Worm (Caenorhabditis elegans) whole organism, late embryonic: ENCODE data around the gene W05H7.1.

ENCODE experiments used
- C08G9.2 ChIP-seq: sonication (generic microtip); optimal IDR thresholded peaks from 2 replicates; lab custom pipeline; 2016; ENCODE audit warnings: mild to moderate bottlenecking, missing genetic modification characterization, moderate library complexity, missing compliant biosample characterization
- C38D4.7 ChIP-seq: fragments of 200-800 bp; sonication (Bioruptor generic); optimal IDR thresholded peaks from 2 replicates; lab custom pipeline; 2018; ENCODE audit warnings: mild to moderate bottlenecking, missing genetic modification characterization, moderate library complexity, missing compliant biosample characterization
- F13H6.1 ChIP-seq: sonication (generic microtip); optimal IDR thresholded peaks from 2 replicates; lab custom pipeline; 2016; ENCODE audit warnings: missing genetic modification characterization, missing compliant biosample characterization
- K02D7.2 ChIP-seq: sonication (generic microtip); optimal IDR thresholded peaks from 2 replicates; lab custom pipeline; 2017; ENCODE audit warnings: mild to moderate bottlenecking, missing genetic modification characterization, missing compliant biosample characterization
- K09A11.1 ChIP-seq: sonication (generic microtip); optimal IDR thresholded peaks from 2 replicates; lab custom pipeline; 2017; ENCODE audit warnings: antibody characterized with exemption, mild to moderate bottlenecking, missing genetic modification characterization, missing compliant biosample characterization; ENCODE audit not compliant: insufficient read depth
- Y22D7AL.16 ChIP-seq: sonication (generic microtip); optimal IDR thresholded peaks from 2 replicates; lab custom pipeline; 2016; ENCODE audit warnings: missing genetic modification characterization, missing compliant biosample characterization
- ahr-1 ChIP-seq: sonication (generic microtip); optimal IDR thresholded peaks from 2 replicates; lab custom pipeline; 2016; ENCODE audit warnings: missing genetic modification characterization, missing compliant biosample characterization
- ceh-14 ChIP-seq: sonication (generic microtip); optimal IDR thresholded peaks from 2 replicates; lab custom pipeline; 2016; ENCODE audit warnings: missing genotype, missing genetic modification characterization, missing compliant biosample characterization
- ceh-18 ChIP-seq: sonication (generic microtip); optimal IDR thresholded peaks from 2 replicates; lab custom pipeline; 2016; ENCODE audit warnings: missing genetic modification characterization, missing compliant biosample characterization
- ceh-2 ChIP-seq: sonication (generic microtip); optimal IDR thresholded peaks from 2 replicates; lab custom pipeline; 2016; ENCODE audit warnings: missing genotype, missing genetic modification characterization, missing compliant biosample characterization
- ceh-24 ChIP-seq: sonication (generic microtip); optimal IDR thresholded peaks from 2 replicates; lab custom pipeline; 2016; ENCODE audit warnings: mild to moderate bottlenecking, missing genetic modification characterization, missing compliant biosample characterization
- ceh-30 ChIP-seq: fragments of 150-350 bp; optimal IDR thresholded peaks from 2 replicates; lab custom pipeline; 2014; ENCODE audit warnings: missing biosample characterization, missing genetic modification characterization
- ceh-34 ChIP-seq: sonication (generic microtip); optimal IDR thresholded peaks from 2 replicates; lab custom pipeline; 2016; ENCODE audit warnings: mild to moderate bottlenecking, missing genetic modification characterization, missing compliant biosample characterization
- ceh-45 ChIP-seq: fragments of 200-800 bp; sonication (Bioruptor generic); IDR thresholded peaks from 2 replicates; pipeline ENCODE4 v1.3.6; 2022; ENCODE audit warnings: missing genetic modification reagents, missing genetic modification characterization, missing compliant biosample characterization
- ceh-48 ChIP-seq: sonication (generic microtip); optimal IDR thresholded peaks from 2 replicates; lab custom pipeline; 2016; ENCODE audit warnings: missing genetic modification characterization, inconsistent platforms, missing compliant biosample characterization
- ceh-6 ChIP-seq: fragments of 200-800 bp; sonication (Bioruptor generic); optimal IDR thresholded peaks from 2 replicates; lab custom pipeline; 2018; ENCODE audit warnings: mild to moderate bottlenecking, missing genetic modification characterization, missing compliant biosample characterization
- ceh-9 ChIP-seq: sonication (generic microtip); optimal IDR thresholded peaks from 2 replicates; lab custom pipeline; 2016; ENCODE audit warnings: mild to moderate bottlenecking, missing genetic modification characterization, inconsistent platforms, missing compliant biosample characterization
- dmd-4 ChIP-seq: sonication (generic microtip); optimal IDR thresholded peaks from 2 replicates; lab custom pipeline; 2016; ENCODE audit warnings: borderline replicate concordance, missing genetic modification characterization, missing compliant biosample characterization
- fkh-6 ChIP-seq: sonication (generic microtip); optimal IDR thresholded peaks from 2 replicates; lab custom pipeline; 2016; ENCODE audit warnings: missing genetic modification characterization, missing compliant biosample characterization
- gmeb-2 ChIP-seq: sonication (generic microtip); optimal IDR thresholded peaks from 2 replicates; lab custom pipeline; 2016; ENCODE audit warnings: missing genetic modification characterization, inconsistent platforms, missing compliant biosample characterization
- hlh-15 ChIP-seq: sonication (generic microtip); optimal IDR thresholded peaks from 2 replicates; lab custom pipeline; 2016; ENCODE audit warnings: missing genetic modification characterization, missing compliant biosample characterization
- lin-11 ChIP-seq: fragments of 200-800 bp; sonication (Bioruptor generic); optimal IDR thresholded peaks from 2 replicates; lab custom pipeline; 2018; ENCODE audit warnings: mild to moderate bottlenecking, missing genetic modification characterization, missing compliant biosample characterization
- madf-2 ChIP-seq: sonication (generic microtip); optimal IDR thresholded peaks from 2 replicates; lab custom pipeline; 2017; ENCODE audit warnings: missing genetic modification characterization, missing compliant biosample characterization
- mec-3 ChIP-seq: sonication (generic microtip); optimal IDR thresholded peaks from 2 replicates; lab custom pipeline; 2016; ENCODE audit warnings: borderline replicate concordance, missing genetic modification characterization, missing compliant biosample characterization
- nhr-232 ChIP-seq: sonication (generic microtip); optimal IDR thresholded peaks from 2 replicates; lab custom pipeline; 2016; ENCODE audit warnings: missing genetic modification characterization, missing compliant biosample characterization
- odd-2 ChIP-seq: sonication (generic microtip); optimal IDR thresholded peaks from 2 replicates; lab custom pipeline; 2017; ENCODE audit warnings: antibody characterized with exemption, mild to moderate bottlenecking, missing genetic modification characterization, missing compliant biosample characterization
- pag-3 ChIP-seq: sonication (generic microtip); optimal IDR thresholded peaks from 2 replicates; lab custom pipeline; 2016; ENCODE audit warnings: missing compliant biosample characterization, missing genetic modification characterization, borderline replicate concordance
- pat-9 ChIP-seq: fragments of 200-800 bp; sonication (Bioruptor generic); optimal IDR thresholded peaks from 2 replicates; lab custom pipeline; 2018; ENCODE audit warnings: mild to moderate bottlenecking, missing genetic modification characterization, moderate library complexity, missing compliant biosample characterization
- pha-2 ChIP-seq: sonication (generic microtip); optimal IDR thresholded peaks from 2 replicates; lab custom pipeline; 2017; ENCODE audit warnings: mild to moderate bottlenecking, missing genetic modification characterization, missing compliant biosample characterization
- pros-1 ChIP-seq: fragments of 150-350 bp; optimal IDR thresholded peaks from 2 replicates; lab custom pipeline; 2014; ENCODE audit warnings: missing biosample characterization, missing genetic modification reagents, missing genetic modification characterization
- ref-2 ChIP-seq: sonication (generic microtip); optimal IDR thresholded peaks from 2 replicates; lab custom pipeline; 2016; ENCODE audit warnings: missing genetic modification characterization, missing compliant biosample characterization
- rnt-1 ChIP-seq: sonication (generic microtip); optimal IDR thresholded peaks from 2 replicates; lab custom pipeline; 2016; ENCODE audit warnings: missing genetic modification characterization, missing compliant biosample characterization
- sdc-2 ChIP-seq: sonication (generic microtip); optimal IDR thresholded peaks from 2 replicates; lab custom pipeline; 2016; ENCODE audit warnings: missing genotype, missing genetic modification characterization, missing compliant biosample characterization
- sox-4 ChIP-seq: sonication (generic microtip); optimal IDR thresholded peaks from 2 replicates; lab custom pipeline; 2017; ENCODE audit warnings: mild to moderate bottlenecking, missing genetic modification characterization, inconsistent platforms, missing compliant biosample characterization
- syd-9 ChIP-seq: sonication (generic microtip); optimal IDR thresholded peaks from 2 replicates; lab custom pipeline; 2016; ENCODE audit warnings: mild to moderate bottlenecking, missing genetic modification characterization, moderate library complexity, missing compliant biosample characterization
- tbx-2 ChIP-seq: sonication (generic microtip); optimal IDR thresholded peaks from 2 replicates; lab custom pipeline; 2016; ENCODE audit warnings: missing genetic modification characterization, missing compliant biosample characterization
- tbx-7 ChIP-seq: sonication (generic microtip); optimal IDR thresholded peaks from 2 replicates; lab custom pipeline; 2016; ENCODE audit warnings: missing genotype, missing genetic modification characterization, missing compliant biosample characterization
- ttx-3 ChIP-seq: sonication (generic microtip); optimal IDR thresholded peaks from 2 replicates; lab custom pipeline; 2016; ENCODE audit warnings: missing genetic modification reagents, missing genetic modification characterization, missing compliant biosample characterization
- unc-3 ChIP-seq, 2 experiments: fragments of 200-800 bp in 1 of 2; sonication (Bioruptor generic) in 1 of 2; sonication (generic microtip) in 1 of 2; conservative IDR thresholded peaks in 1 of 2; optimal IDR thresholded peaks in 1 of 2; 2 replicates each; pipeline versions ENCODE4 v1.3.6 to Lab custom; 2016 to 2022; ENCODE audit warnings: missing compliant biosample characterization in 2 of 2, missing genetic modification characterization in 2 of 2, missing genetic modification reagents in 1 of 2
- unc-42 ChIP-seq: sonication (generic microtip); optimal IDR thresholded peaks from 2 replicates; lab custom pipeline; 2016; ENCODE audit warnings: missing genotype, missing genetic modification characterization, missing compliant biosample characterization
- unc-55 ChIP-seq: sonication (generic microtip); optimal IDR thresholded peaks from 2 replicates; lab custom pipeline; 2017; ENCODE audit warnings: missing biosample characterization, missing genetic modification reagents, missing genetic modification characterization
- ztf-16 ChIP-seq: sonication (generic microtip); optimal IDR thresholded peaks from 2 replicates; lab custom pipeline; 2017; ENCODE audit warnings: missing genetic modification characterization, missing compliant biosample characterization

Gene W05H7.1

ce11 chrX:1454385-1454784 lies 3.8 kb downstream of the W05H7.1 start (continued):
- TF ChIP-seq F13H6.1 (tag; lab: Kevin White, UChicago) (peak; percentile 66), ceh-34 (peak; percentile 75), ahr-1 (tag; lab: Kevin White, UChicago) (no peak), ceh-24 (no peak), odd-2 (tag; lab: Kevin White, UChicago) (no peak), hlh-15 (tag; lab: Kevin White, UChicago) (no peak), unc-3 (GFP tag; conservative IDR thresholded peaks at IDR 0.05; lab: Robert Waterston, UW) (no peak), unc-3 (tag; optimal IDR thresholded peaks at IDR 0.05; lab: Kevin White, UChicago) (no peak), ceh-45 (GFP tag; lab: Robert Waterston, UW) (no peak), tbx-7 (tag; lab: Kevin White, UChicago) (no peak), ceh-6 (GFP tag; lab: Kevin White, UChicago) (no peak), Y22D7AL.16 (tag; lab: Kevin White, UChicago) (no peak), sdc-2 (peak; percentile 86), C08G9.2 (tag; lab: Kevin White, UChicago) (peak; percentile 62), sox-4 (tag; lab: Kevin White, UChicago) (no peak), gmeb-2 (peak; percentile 21), ztf-16 (tag; lab: Kevin White, UChicago) (no peak), syd-9 (tag; lab: Kevin White, UChicago) (peak; percentile 67), lin-11 (tag; lab: Kevin White, UChicago) (no peak), mec-3 (tag; lab: Kevin White, UChicago) (no peak), ceh-2 (tag; lab: Kevin White, UChicago) (no peak), ceh-30 (peak; percentile 20), pag-3 (tag; lab: Kevin White, UChicago) (no peak), pha-2 (tag; lab: Kevin White, UChicago) (peak; percentile 17), C38D4.7 (GFP tag; lab: Kevin White, UChicago) (no peak), madf-2 (tag; lab: Kevin White, UChicago) (peak; percentile 51), ceh-9 (no peak), unc-55 (GFP tag; lab: Kevin White, UChicago) (peak; percentile 98), ceh-14 (tag; lab: Kevin White, UChicago) (peak; percentile 40), K09A11.1 (tag; lab: Kevin White, UChicago) (no peak), unc-42 (tag; lab: Kevin White, UChicago) (peak; percentile 50), ttx-3 (tag; lab: Kevin White, UChicago) (no peak), ceh-18 (tag; lab: Kevin White, UChicago) (peak; percentile 82), dmd-4 (no peak), ref-2 (tag; lab: Kevin White, UChicago) (peak; percentile 79), pros-1 (tag; lab: Kevin White, UChicago) (peak; percentile 80)

DNA sequence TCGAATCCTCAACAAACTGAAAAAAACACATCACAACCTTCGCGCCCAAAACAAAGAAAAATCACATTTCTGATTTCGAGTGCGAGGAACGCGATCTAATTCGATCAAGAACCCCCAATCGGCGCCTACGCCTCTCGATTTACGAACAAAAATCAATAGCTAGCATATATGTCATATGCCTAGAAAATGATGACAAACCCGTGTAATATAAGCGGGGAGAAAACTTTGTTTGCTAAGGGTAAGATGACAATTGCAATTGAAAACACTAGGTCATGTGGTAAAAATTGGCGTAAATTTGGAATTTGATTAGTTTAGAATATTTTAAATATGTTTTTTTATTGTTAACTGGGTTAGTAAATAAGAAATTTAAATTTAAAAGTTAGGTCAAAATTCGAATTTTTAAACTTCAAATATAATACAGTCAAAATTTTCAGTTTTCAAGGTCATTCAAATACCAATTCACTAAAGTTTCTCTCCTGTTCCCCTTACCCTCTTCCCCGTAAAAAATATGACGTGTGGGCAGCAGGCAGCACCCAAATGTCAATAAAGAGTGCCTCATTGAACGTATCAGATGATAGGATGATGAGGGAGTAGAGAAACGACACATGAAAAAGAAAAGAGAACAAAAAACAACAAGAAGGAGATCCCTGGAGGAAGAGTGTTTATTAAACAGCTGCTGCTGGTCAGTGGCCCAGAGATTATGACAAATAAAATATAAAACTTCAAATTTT lies 5.9 kb downstream of the W05H7.1 start:
- TF ChIP-seq rnt-1 (tag; lab: Kevin White, UChicago) = peak; percentile 54
- TF ChIP-seq tbx-2 = peak; percentile 13
- TF ChIP-seq unc-55 (GFP tag; lab: Kevin White, UChicago) = peak; percentile 59
- TF ChIP-seq pat-9 (tag; lab: Kevin White, UChicago) = no peak
- no peak for TF ChIP-seq fkh-6 (tag; lab: Kevin White, UChicago)
- peak; percentile 42 for TF ChIP-seq ceh-18 (tag; lab: Kevin White, UChicago)
- TF ChIP-seq nhr-232 (tag; lab: Kevin White, UChicago) = no peak
- TF ChIP-seq K02D7.2 = no peak
- TF ChIP-seq ceh-48 (tag; lab: Kevin White, UChicago) = no peak
